Worm (Caenorhabditis elegans): ENCODE data around the gene svh-2.

The svh-2 gene

DNA sequence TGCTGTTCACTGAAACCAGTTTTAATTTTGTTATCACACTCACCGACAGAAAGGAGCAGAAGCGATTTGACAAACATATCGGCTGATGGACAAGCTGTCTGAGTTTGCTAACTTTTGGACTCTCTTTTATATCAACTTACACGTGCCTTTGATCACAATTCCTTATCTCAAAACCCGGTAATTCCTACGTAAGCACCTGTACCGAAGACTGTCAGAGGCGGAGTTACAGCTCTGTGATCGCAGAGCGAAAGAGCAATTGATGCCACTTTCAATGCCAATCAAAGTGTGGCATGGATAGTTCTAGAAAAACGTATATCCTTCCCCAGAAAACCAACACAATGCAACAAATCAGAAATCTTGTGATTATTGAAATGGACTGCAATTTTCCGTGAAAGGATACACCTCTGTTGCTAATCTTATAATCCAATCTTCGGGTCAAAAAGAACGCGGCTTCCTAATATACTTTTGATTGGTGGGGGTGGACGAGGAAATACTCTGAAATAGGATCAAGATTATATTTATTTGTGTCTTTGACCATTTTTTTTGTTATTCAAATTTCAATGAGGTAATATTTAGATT lies 16.3 kb upstream of the svh-2 start, which contains the start of gene ilys-5:
Gene ilys-5 (minus strand): TSS at position 140 of the 579 bp plus-strand sequence.
- TF ChIP-seq ets-4 (tag; optimal IDR thresholded peaks at IDR 0.05) (no peak), ttx-3 (tag; optimal IDR thresholded peaks at IDR 0.05) (no peak), unc-3 (GFP tag; conservative IDR thresholded peaks at IDR 0.05) (no peak), unc-3 (tag; optimal IDR thresholded peaks at IDR 0.05) (no peak), ahr-1 (tag; optimal IDR thresholded peaks at IDR 0.05) (no peak), rnt-1 (tag; optimal IDR thresholded peaks at IDR 0.05) (no peak), pax-1 (tag; optimal IDR thresholded peaks at IDR 0.05) (no peak), gmeb-2 (tag; optimal IDR thresholded peaks at IDR 0.05) (no peak), unc-42 (tag; optimal IDR thresholded peaks at IDR 0.05) (no peak), lin-11 (tag; optimal IDR thresholded peaks at IDR 0.05) (no peak), C08G9.2 (tag; optimal IDR thresholded peaks at IDR 0.05) (no peak), unc-86 (tag; optimal IDR thresholded peaks at IDR 0.05) (no peak), fkh-10 (GFP tag; optimal IDR thresholded peaks at IDR 0.05) (no peak), unc-55 (GFP tag; optimal IDR thresholded peaks at IDR 0.05) (no peak), hlh-15 (tag; optimal IDR thresholded peaks at IDR 0.05) (no peak), hlh-30 (tag; optimal IDR thresholded peaks at IDR 0.05; ENCODE audit: insufficient read depth) (no peak), tbx-7 (tag; optimal IDR thresholded peaks at IDR 0.05) (no peak), pha-4 (tag; optimal IDR thresholded peaks at IDR 0.05) (no peak), zip-5 (tag; optimal IDR thresholded peaks at IDR 0.05) (no peak), ceh-19 (GFP tag; optimal IDR thresholded peaks at IDR 0.05) (no peak)

DNA sequence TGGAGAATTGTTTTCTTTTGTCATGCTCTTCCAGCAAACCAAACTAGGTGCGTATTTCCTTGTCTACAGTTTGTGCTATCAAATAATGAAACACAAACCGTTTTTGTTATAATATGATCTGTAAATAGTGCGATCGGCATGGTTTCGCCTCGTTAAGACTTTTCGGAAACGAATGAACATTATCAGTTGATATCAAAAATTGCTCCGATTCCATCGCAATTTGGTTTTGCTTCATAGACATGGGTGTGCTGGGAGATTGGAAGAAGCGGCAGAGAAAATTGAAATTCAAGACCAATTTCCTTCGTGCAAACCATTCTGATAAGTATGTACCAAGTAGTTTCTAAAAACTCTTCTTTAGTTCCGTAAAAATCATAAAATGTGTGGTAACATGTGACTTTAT lies 15.0 kb upstream of the svh-2 start:
- no peak for TF ChIP-seq hlh-15 (tag; optimal IDR thresholded peaks at IDR 0.05)
- no peak for TF ChIP-seq C08G9.2 (tag; optimal IDR thresholded peaks at IDR 0.05)
- TF ChIP-seq odd-2 (tag; optimal IDR thresholded peaks at IDR 0.05): no peak
- TF ChIP-seq che-1 (tag; optimal IDR thresholded peaks at IDR 0.05): no peak
- no peak for TF ChIP-seq ceh-31 (tag; optimal IDR thresholded peaks at IDR 0.05)
- no peak for TF ChIP-seq hlh-6 (tag; optimal IDR thresholded peaks at IDR 0.05)
- TF ChIP-seq syd-9 (tag; optimal IDR thresholded peaks at IDR 0.05): no peak

DNA sequence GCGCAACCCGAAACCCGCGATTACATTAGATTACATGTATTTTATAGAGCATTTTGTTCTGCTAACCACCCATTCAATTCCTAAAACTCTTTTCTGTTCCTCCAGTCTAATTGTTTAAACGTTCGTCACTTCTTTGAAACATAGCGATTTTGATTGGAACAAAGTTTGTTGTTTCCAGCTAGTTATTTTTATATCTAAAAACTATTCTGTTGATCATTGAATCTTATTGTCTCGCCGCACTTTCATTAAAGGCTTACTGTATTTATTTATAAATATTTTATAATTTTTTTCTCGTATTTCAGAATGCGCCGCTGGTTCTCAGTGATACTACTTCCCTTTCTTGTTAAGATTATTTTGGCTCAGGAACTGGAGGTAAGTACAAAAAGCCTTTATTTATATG lies 10.4 kb upstream of the svh-2 start, which contains the start of gene T14E8.2:
Gene T14E8.2 (plus strand): TSS at position 301 of the 400 bp plus-strand sequence.
- no peak for TF ChIP-seq pqm-1 (tag; optimal IDR thresholded peaks at IDR 0.05)
- no peak for TF ChIP-seq unc-55 (GFP tag; optimal IDR thresholded peaks at IDR 0.05)
- TF ChIP-seq odd-2 (tag; optimal IDR thresholded peaks at IDR 0.05): no peak
- no peak for TF ChIP-seq ceh-45 (GFP tag; IDR thresholded peaks at IDR 0.05)
- TF ChIP-seq fkh-6 (tag; optimal IDR thresholded peaks at IDR 0.05): no peak
- no peak for TF ChIP-seq elt-2 (tag; optimal IDR thresholded peaks at IDR 0.05)
- TF ChIP-seq mec-3 (tag; optimal IDR thresholded peaks at IDR 0.05; ENCODE audit: borderline replicate concordance): no peak
- no peak for TF ChIP-seq ceh-6 (GFP tag; optimal IDR thresholded peaks at IDR 0.05)
- TF ChIP-seq pha-4 (tag; optimal IDR thresholded peaks at IDR 0.05): no peak
- no peak for TF ChIP-seq pat-9 (tag; optimal IDR thresholded peaks at IDR 0.05)

ce11 chrX:6543665-6544064 lies 9.4 kb upstream of the svh-2 start:
- TF ChIP-seq syd-9 (tag; optimal IDR thresholded peaks at IDR 0.05) (no peak), rnt-1 (tag; optimal IDR thresholded peaks at IDR 0.05) (no peak), ceh-30 (tag; optimal IDR thresholded peaks at IDR 0.05) (no peak), hlh-8 (tag; optimal IDR thresholded peaks at IDR 0.05) (no peak), sdc-2 (tag; optimal IDR thresholded peaks at IDR 0.05) (no peak), nhr-232 (tag; optimal IDR thresholded peaks at IDR 0.05) (no peak), F13H6.1 (tag; optimal IDR thresholded peaks at IDR 0.05) (no peak), lim-6 (tag; optimal IDR thresholded peaks at IDR 0.05) (no peak), che-1 (tag; optimal IDR thresholded peaks at IDR 0.05) (no peak), ceh-48 (tag; optimal IDR thresholded peaks at IDR 0.05) (no peak), elt-2 (tag; optimal IDR thresholded peaks at IDR 0.05) (no peak), ceh-2 (tag; optimal IDR thresholded peaks at IDR 0.05) (no peak), C38D4.7 (GFP tag; optimal IDR thresholded peaks at IDR 0.05) (no peak), madf-2 (tag; optimal IDR thresholded peaks at IDR 0.05) (no peak)
